Fruit fly (Drosophila melanogaster) whole organism, prepupa: Measurements from ENCODE around the gene CG42564.

Experiments
- Blimp-1 ChIP-seq: fragments of 200-800 bp; sonication (Bioruptor generic); optimal IDR thresholded peaks from 3 replicates; lab custom pipeline; 2017; ENCODE audit warnings: missing biosample characterization, missing genetic modification characterization, mild to moderate bottlenecking, moderate library complexity, missing genetic modification reagents
- CG10669 ChIP-seq: fragments of 200-800 bp; sonication (Bioruptor generic); optimal IDR thresholded peaks from 3 replicates; lab custom pipeline; 2018; ENCODE audit warnings: missing biosample characterization, mild to moderate bottlenecking, missing genetic modification characterization, moderate library complexity
- CG11294 ChIP-seq: fragments of 200-800 bp; sonication (Bioruptor generic); IDR thresholded peaks from 2 replicates; pipeline ENCODE4 v1.3.6; 2022; ENCODE audit warnings: missing biosample characterization, missing genetic modification characterization
- CG11902 ChIP-seq: fragments of 200-800 bp; sonication (Bioruptor generic); optimal IDR thresholded peaks from 3 replicates; lab custom pipeline; 2016; ENCODE audit warnings: missing biosample characterization, missing genetic modification characterization
- CG15336 ChIP-seq: fragments of 200-800 bp; sonication (Bioruptor generic); IDR thresholded peaks from 2 replicates; pipeline ENCODE4 v1.3.6; 2022; ENCODE audit warnings: missing biosample characterization, missing genetic modification characterization
- CG3032 ChIP-seq: fragments of 200-800 bp; optimal IDR thresholded peaks from 2 replicates; lab custom pipeline; 2019; ENCODE audit warnings: missing biosample characterization, mild to moderate bottlenecking, missing genetic modification characterization, moderate library complexity
- CG31627 ChIP-seq: fragments of 200-800 bp; sonication (Bioruptor generic); optimal IDR thresholded peaks from 3 replicates; lab custom pipeline; 2016; ENCODE audit warnings: missing biosample characterization, missing genetic modification characterization
- CG32006 ChIP-seq: fragments of 200-800 bp; sonication (Bioruptor generic); optimal IDR thresholded peaks from 3 replicates; lab custom pipeline; 2017; ENCODE audit warnings: missing biosample characterization, mild to moderate bottlenecking, missing genetic modification characterization
- CG3919 ChIP-seq: fragments of 200-800 bp; sonication (Bioruptor generic); optimal IDR thresholded peaks from 3 replicates; lab custom pipeline; 2016; ENCODE audit warnings: missing biosample characterization, missing genetic modification characterization
- CG4318 ChIP-seq: fragments of 200-800 bp; sonication (Bioruptor generic); optimal IDR thresholded peaks from 3 replicates; lab custom pipeline; 2017; ENCODE audit warnings: missing biosample characterization, mild to moderate bottlenecking, missing genetic modification characterization
- CG6163 ChIP-seq: fragments of 200-800 bp; sonication (Bioruptor generic); IDR thresholded peaks from 3 replicates; pipeline ENCODE4 v1.3.6; 2022; ENCODE audit warnings: missing biosample characterization, missing genetic modification characterization
- CG6276 ChIP-seq: fragments of 200-800 bp; sonication (Bioruptor generic); optimal IDR thresholded peaks from 2 replicates; lab custom pipeline; 2017; ENCODE audit warnings: missing biosample characterization, mild to moderate bottlenecking, missing genetic modification characterization
- CG6808 ChIP-seq: fragments of 200-800 bp; sonication (Bioruptor generic); optimal IDR thresholded peaks from 3 replicates; lab custom pipeline; 2017; ENCODE audit warnings: missing biosample characterization, missing genetic modification characterization, mild to moderate bottlenecking, moderate library complexity, missing genetic modification reagents
- CG6854 ChIP-seq: fragments of 200-800 bp; sonication (Bioruptor generic); optimal IDR thresholded peaks from 2 replicates; lab custom pipeline; 2017; ENCODE audit warnings: missing biosample characterization, mild to moderate bottlenecking, missing genetic modification characterization
- CG8119 ChIP-seq: fragments of 200-800 bp; sonication (Bioruptor generic); IDR thresholded peaks from 3 replicates; pipeline ENCODE4 v1.3.6; 2022; ENCODE audit warnings: missing biosample characterization, missing genetic modification characterization
- CG8319 ChIP-seq: fragments of 200-800 bp; sonication (Bioruptor generic); optimal IDR thresholded peaks from 3 replicates; lab custom pipeline; 2016; ENCODE audit warnings: missing biosample characterization, missing genetic modification characterization
- CG8632 ChIP-seq: fragments of 200-800 bp; sonication (Bioruptor generic); optimal IDR thresholded peaks from 3 replicates; lab custom pipeline; 2016; ENCODE audit warnings: missing biosample characterization, missing genetic modification characterization
- CG9139 ChIP-seq: fragments of 200-800 bp; sonication (Bioruptor generic); optimal IDR thresholded peaks from 3 replicates; lab custom pipeline; 2017; ENCODE audit warnings: missing biosample characterization, mild to moderate bottlenecking, missing genetic modification characterization
- Eip75B ChIP-seq: fragments of 200-800 bp; sonication (Bioruptor generic); optimal IDR thresholded peaks from 3 replicates; lab custom pipeline; 2016; ENCODE audit warnings: missing biosample characterization, missing genetic modification characterization
- Eip78C ChIP-seq: fragments of 200-800 bp; sonication (Bioruptor generic); peaks from one replicate; lab custom pipeline; 2016; ENCODE audit warnings: missing biosample characterization, missing genetic modification characterization
- Eip93F ChIP-seq: fragments of 200-800 bp; sonication (Bioruptor generic); optimal IDR thresholded peaks from 2 replicates; lab custom pipeline; 2016; ENCODE audit warnings: missing biosample characterization, mild to moderate bottlenecking, missing genetic modification characterization
- Ets21C ChIP-seq: fragments of 200-800 bp; sonication (Bioruptor generic); optimal IDR thresholded peaks from 3 replicates; lab custom pipeline; 2016; ENCODE audit warnings: missing biosample characterization, missing genetic modification characterization
- Gug ChIP-seq: fragments of 200-800 bp; sonication (Bioruptor generic); IDR thresholded peaks from 2 replicates; pipeline ENCODE4 v1.3.6; 2022; ENCODE audit warnings: missing biosample characterization, missing genetic modification characterization
- Hr38 ChIP-seq: sonication (Bioruptor generic); optimal IDR thresholded peaks from 2 replicates; lab custom pipeline; 2016; ENCODE audit warnings: missing biosample characterization, missing genetic modification characterization
- Hr39 ChIP-seq: fragments of 200-800 bp; sonication (Bioruptor generic); optimal IDR thresholded peaks from 2 replicates; lab custom pipeline; 2016; ENCODE audit warnings: missing biosample characterization, missing genetic modification characterization
- Met ChIP-seq: fragments of 200-800 bp; sonication (Bioruptor generic); optimal IDR thresholded peaks from 3 replicates; lab custom pipeline; 2016; ENCODE audit warnings: missing biosample characterization, missing genetic modification characterization
- Smox ChIP-seq: fragments of 200-800 bp; sonication (Bioruptor generic); optimal IDR thresholded peaks from 3 replicates; lab custom pipeline; 2016; ENCODE audit warnings: missing biosample characterization, missing genetic modification characterization
- Sox102F ChIP-seq: fragments of 200-800 bp; sonication (Bioruptor generic); optimal IDR thresholded peaks from 2 replicates; lab custom pipeline; 2016; ENCODE audit warnings: missing biosample characterization, mild to moderate bottlenecking, missing genetic modification characterization
- Sox14 ChIP-seq: fragments of 200-800 bp; sonication (Bioruptor generic); optimal IDR thresholded peaks from 3 replicates; lab custom pipeline; 2016; ENCODE audit warnings: missing biosample characterization, missing genetic modification characterization
- Sox15 ChIP-seq: fragments of 200-800 bp; sonication (Bioruptor generic); optimal IDR thresholded peaks from 3 replicates; lab custom pipeline; 2016; ENCODE audit warnings: missing biosample characterization, missing genetic modification characterization
- achi ChIP-seq: fragments of 200-800 bp; sonication (Bioruptor generic); optimal IDR thresholded peaks from 3 replicates; lab custom pipeline; 2016; ENCODE audit warnings: missing biosample characterization, missing genetic modification characterization
- dac ChIP-seq: fragments of 200-800 bp; sonication (Bioruptor generic); optimal IDR thresholded peaks from 2 replicates; lab custom pipeline; 2017; ENCODE audit warnings: missing biosample characterization, mild to moderate bottlenecking, missing genetic modification characterization
- dsx ChIP-seq: fragments of 200-800 bp; optimal IDR thresholded peaks from 3 replicates; lab custom pipeline; 2019; ENCODE audit warnings: missing biosample characterization, mild to moderate bottlenecking, missing genetic modification characterization, moderate library complexity; ENCODE audit not compliant: poor library complexity, severe bottlenecking
- eg ChIP-seq: fragments of 200-800 bp; sonication (Bioruptor generic); IDR thresholded peaks from 3 replicates; pipeline ENCODE4 v1.3.6; 2022; ENCODE audit warnings: missing biosample characterization, missing genetic modification characterization
- esn ChIP-seq: fragments of 200-800 bp; sonication (Bioruptor generic); optimal IDR thresholded peaks from 2 replicates; lab custom pipeline; 2016; ENCODE audit warnings: missing biosample characterization, mild to moderate bottlenecking, missing genetic modification characterization, moderate library complexity
- fd59A ChIP-seq: fragments of 200-800 bp; sonication (Bioruptor generic); optimal IDR thresholded peaks from 2 replicates; lab custom pipeline; 2017; ENCODE audit warnings: missing biosample characterization, mild to moderate bottlenecking, missing genetic modification characterization, missing genetic modification reagents
- fd85E ChIP-seq: fragments of 200-800 bp; sonication (Bioruptor generic); optimal IDR thresholded peaks from 3 replicates; lab custom pipeline; 2016; ENCODE audit warnings: missing biosample characterization, missing genetic modification characterization
- fkh ChIP-seq: fragments of 200-800 bp; sonication (Bioruptor generic); optimal IDR thresholded peaks from 3 replicates; lab custom pipeline; 2017; ENCODE audit warnings: missing biosample characterization, mild to moderate bottlenecking, missing genetic modification characterization, moderate library complexity
- lz ChIP-seq: fragments of 200-800 bp; sonication (Bioruptor generic); optimal IDR thresholded peaks from 3 replicates; lab custom pipeline; 2016; ENCODE audit warnings: missing biosample characterization, missing genetic modification characterization
- net ChIP-seq: fragments of 200-800 bp; sonication (Bioruptor generic); optimal IDR thresholded peaks from 3 replicates; lab custom pipeline; 2016; ENCODE audit warnings: missing biosample characterization, missing genetic modification characterization
- pdm3 ChIP-seq: fragments of 200-800 bp; sonication (Bioruptor generic); optimal IDR thresholded peaks from 3 replicates; lab custom pipeline; 2016; ENCODE audit warnings: missing biosample characterization, missing genetic modification characterization
- salr ChIP-seq, 2 experiments: fragments of 200-800 bp; sonication (Bioruptor generic); optimal IDR thresholded peaks; 3 replicates each; lab custom pipeline; 2016 to 2018; ENCODE audit warnings: missing biosample characterization in 2 of 2, missing genetic modification characterization in 2 of 2, mild to moderate bottlenecking in 1 of 2
- spab ChIP-seq: fragments of 200-800 bp; sonication (Bioruptor generic); optimal IDR thresholded peaks from 2 replicates; lab custom pipeline; 2017; ENCODE audit warnings: missing biosample characterization, mild to moderate bottlenecking, missing genetic modification characterization, missing genetic modification reagents
- ss ChIP-seq, 2 experiments: fragments of 200-800 bp; sonication (Bioruptor generic); optimal IDR thresholded peaks; 2 replicates in 1 of 2; 3 replicates in 1 of 2; lab custom pipeline; 2017 to 2018; ENCODE audit warnings: mild to moderate bottlenecking in 2 of 2, missing biosample characterization in 2 of 2, missing genetic modification characterization in 2 of 2, moderate library complexity in 1 of 2
- svp ChIP-seq: fragments of 200-800 bp; sonication (Bioruptor generic); peaks from one replicate; lab custom pipeline; 2016; ENCODE audit warnings: missing biosample characterization, missing genetic modification characterization
- topi ChIP-seq: fragments of 200-800 bp; sonication (Bioruptor generic); optimal IDR thresholded peaks from 3 replicates; lab custom pipeline; 2016; ENCODE audit warnings: missing biosample characterization, missing genetic modification characterization
- vri ChIP-seq: fragments of 200-800 bp; sonication (Bioruptor generic); optimal IDR thresholded peaks from 3 replicates; lab custom pipeline; 2016; ENCODE audit warnings: missing biosample characterization, mild to moderate bottlenecking, missing genetic modification characterization

The CG42564 gene

dm6 chr3R:6423128-6423527 lies 48.9 kb downstream of the CG42564 start:
- TF ChIP-seq CG6163 (GFP tag; lab: Robert Waterston, UW) (0 out of 3 replicates have a peak, but pooled peaks have one; percentile 29), svp (GFP tag; lab: Kevin White, UChicago) (peak; percentile 66), Blimp-1 (GFP tag; lab: Kevin White, UChicago) (no peak), ss (GFP tag; optimal IDR thresholded peaks at IDR 0.05; lab: Kevin White, UChicago) (peak in 1 of 2 experiments; percentile 45), Eip78C (peak; percentile 37), vri (GFP tag; lab: Kevin White, UChicago) (peak; percentile 31), CG6854 (GFP tag; lab: Kevin White, UChicago) (no peak), Sox14 (GFP tag; lab: Kevin White, UChicago) (peak; percentile 1), Eip75B (GFP tag; lab: Kevin White, UChicago) (peak; percentile 45)

dm6 chr3R:6423984-6424602 lies 49.8 kb downstream of the CG42564 start:
- TF ChIP-seq Met (GFP tag; lab: Kevin White, UChicago), result peak; percentile 99
- peak; percentile 92 for TF ChIP-seq eg (GFP tag; lab: Robert Waterston, UW)
- TF ChIP-seq CG10669 (GFP tag; lab: Kevin White, UChicago), result peak; percentile 97
- peak; percentile 93 for TF ChIP-seq CG6808 (GFP tag; lab: Kevin White, UChicago)
- peak; percentile 97 for TF ChIP-seq CG6163 (GFP tag; lab: Robert Waterston, UW)
- TF ChIP-seq topi, result peak; percentile 98
- TF ChIP-seq CG8632 (GFP tag; lab: Kevin White, UChicago), result peak; percentile 96
- peak; percentile 42 for TF ChIP-seq Hr38 (GFP tag; lab: Kevin White, UChicago)
- peak; percentile 99 for TF ChIP-seq Eip78C
- TF ChIP-seq Gug (GFP tag; lab: Robert Waterston, UW), result peak; percentile 89
- TF ChIP-seq CG8319, result peak; percentile 97
- peak; percentile 88 for TF ChIP-seq CG6276
- TF ChIP-seq achi (GFP tag; lab: Kevin White, UChicago), result peak; percentile 97
- peak; percentile 100 for TF ChIP-seq dsx
- TF ChIP-seq CG6854 (GFP tag; lab: Kevin White, UChicago), result peak; percentile 97
- TF ChIP-seq Sox102F (GFP tag; lab: Kevin White, UChicago), result peak; percentile 98
- peak; percentile 44 for TF ChIP-seq fkh (GFP tag; lab: Kevin White, UChicago)
- peak; percentile 94 for TF ChIP-seq CG32006 (GFP tag; lab: Kevin White, UChicago)
- TF ChIP-seq CG3032 (tag; lab: Kevin White, UChicago), result peak; percentile 95
- peak; percentile 98 for TF ChIP-seq Hr39
- peak; percentile 91 to 95 for TF ChIP-seq salr (GFP tag; optimal IDR thresholded peaks at IDR 0.05; lab: Kevin White, UChicago)
- TF ChIP-seq vri (GFP tag; lab: Kevin White, UChicago), result peak; percentile 97
- peak; percentile 96 for TF ChIP-seq fd59A (GFP tag; lab: Kevin White, UChicago)
- TF ChIP-seq dac (GFP tag; lab: Kevin White, UChicago), result peak; percentile 72
- peak; percentile 92 for TF ChIP-seq CG15336 (GFP tag; lab: Robert Waterston, UW)
- peak; percentile 89 for TF ChIP-seq CG4318 (GFP tag; lab: Kevin White, UChicago)
- peak; percentile 92 to 95 for TF ChIP-seq ss (GFP tag; optimal IDR thresholded peaks at IDR 0.05; lab: Kevin White, UChicago)
- TF ChIP-seq fd85E (GFP tag; lab: Kevin White, UChicago), result peak; percentile 94
- peak; percentile 97 for TF ChIP-seq net (GFP tag; lab: Kevin White, UChicago)
- TF ChIP-seq CG31627 (GFP tag; lab: Kevin White, UChicago), result peak; percentile 98
- peak; percentile 98 for TF ChIP-seq CG11902 (GFP tag; lab: Kevin White, UChicago)
- peak; percentile 99 for TF ChIP-seq CG3919 (GFP tag; lab: Kevin White, UChicago)
- peak; percentile 98 for TF ChIP-seq lz (GFP tag; lab: Kevin White, UChicago)
- peak; percentile 98 for TF ChIP-seq pdm3 (GFP tag; lab: Kevin White, UChicago)
- TF ChIP-seq Blimp-1 (GFP tag; lab: Kevin White, UChicago), result peak; percentile 86
- TF ChIP-seq CG9139 (GFP tag; lab: Kevin White, UChicago), result peak; percentile 90
- TF ChIP-seq svp (GFP tag; lab: Kevin White, UChicago), result peak; percentile 99
- TF ChIP-seq Eip93F (GFP tag; lab: Kevin White, UChicago), result peak; percentile 91
- peak; percentile 98 for TF ChIP-seq Smox
- TF ChIP-seq esn (GFP tag; lab: Kevin White, UChicago), result peak; percentile 99
- peak; percentile 96 for TF ChIP-seq Sox15 (GFP tag; lab: Kevin White, UChicago)
- TF ChIP-seq spab, result peak; percentile 96
- TF ChIP-seq Sox14 (GFP tag; lab: Kevin White, UChicago), result peak; percentile 99
- TF ChIP-seq Ets21C (GFP tag; lab: Kevin White, UChicago), result peak; percentile 97
- TF ChIP-seq CG11294, result peak; percentile 76
- TF ChIP-seq CG8119, result peak; percentile 95
